Worm (Caenorhabditis elegans) whole organism, L2 larva: ENCODE data around the gene C03E10.1.
A peak's percentile ranks its signal among the peaks of the same experiment; 100 is the strongest.

ENCODE experiments used
- C34F6.9 ChIP-seq: fragments of 150-350 bp; optimal IDR thresholded peaks from 2 replicates; lab custom pipeline; 2014; ENCODE audit warnings: missing biosample characterization, missing genetic modification characterization
- F13H6.1 ChIP-seq: sonication (generic microtip); optimal IDR thresholded peaks from 2 replicates; lab custom pipeline; 2016; ENCODE audit warnings: missing genetic modification characterization, missing compliant biosample characterization
- R02D3.7 ChIP-seq: fragments of 150-350 bp; optimal IDR thresholded peaks from 2 replicates; lab custom pipeline; 2014; ENCODE audit warnings: missing biosample characterization, missing genetic modification characterization
- Y55F3AM.14 ChIP-seq: fragments of 200-800 bp; sonication (Bioruptor generic); optimal IDR thresholded peaks from 2 replicates; lab custom pipeline; 2018; ENCODE audit warnings: mild to moderate bottlenecking, missing genetic modification characterization, missing compliant biosample characterization
- ZK546.5 ChIP-seq: sonication (generic microtip); optimal IDR thresholded peaks from 2 replicates; lab custom pipeline; 2017; ENCODE audit warnings: missing biosample characterization, missing genetic modification characterization
- alr-1 ChIP-seq: fragments of 150-350 bp; optimal IDR thresholded peaks from 2 replicates; lab custom pipeline; 2014; ENCODE audit warnings: missing biosample characterization, missing genetic modification characterization
- aly-2 ChIP-seq: fragments of 150-350 bp; optimal IDR thresholded peaks from 2 replicates; lab custom pipeline; 2014; ENCODE audit warnings: missing biosample characterization, missing genetic modification characterization
- ama-1 ChIP-seq: fragments of 150-350 bp; optimal IDR thresholded peaks from 2 replicates; lab custom pipeline; 2018; ENCODE audit warnings: inconsistent platforms
- blmp-1 ChIP-seq: sonication (generic microtip); optimal IDR thresholded peaks from 2 replicates; lab custom pipeline; 2017; ENCODE audit warnings: missing genetic modification characterization, mild to moderate bottlenecking, missing compliant biosample characterization, antibody characterized with exemption, moderate library complexity; ENCODE audit not compliant: insufficient read depth
- ceh-16 ChIP-seq: fragments of 150-350 bp; optimal IDR thresholded peaks from 2 replicates; lab custom pipeline; 2014; ENCODE audit warnings: missing biosample characterization, missing genetic modification characterization
- ceh-82 ChIP-seq: fragments of 150-350 bp; optimal IDR thresholded peaks from 2 replicates; lab custom pipeline; 2014; ENCODE audit warnings: missing biosample characterization, missing genetic modification characterization
- crh-2 ChIP-seq: sonication (generic microtip); optimal IDR thresholded peaks from 2 replicates; lab custom pipeline; 2017; ENCODE audit warnings: missing biosample characterization, missing genetic modification characterization
- dmd-4 ChIP-seq: sonication (generic microtip); optimal IDR thresholded peaks from 2 replicates; lab custom pipeline; 2017; ENCODE audit warnings: missing biosample characterization, missing genetic modification characterization
- egl-27 ChIP-seq: sonication (generic microtip); optimal IDR thresholded peaks from 3 replicates; lab custom pipeline; 2017; ENCODE audit warnings: missing biosample characterization, missing genetic modification reagents, missing genetic modification characterization
- elt-3 ChIP-seq: sonication (generic microtip); optimal IDR thresholded peaks from 2 replicates; lab custom pipeline; 2017; ENCODE audit warnings: missing biosample characterization, missing genetic modification characterization
- fos-1 ChIP-seq: fragments of 150-350 bp; optimal IDR thresholded peaks from 2 replicates; lab custom pipeline; 2014; ENCODE audit warnings: missing biosample characterization, missing genetic modification characterization
- gmeb-1 ChIP-seq: fragments of 150-350 bp; optimal IDR thresholded peaks from 2 replicates; lab custom pipeline; 2014; ENCODE audit warnings: missing biosample characterization, missing genetic modification characterization
- lin-11 ChIP-seq: fragments of 150-350 bp; sonication (generic microtip); optimal IDR thresholded peaks from 2 replicates; lab custom pipeline; 2014; ENCODE audit warnings: missing biosample characterization, missing genetic modification characterization, inconsistent platforms, mixed read lengths
- lin-13 ChIP-seq: fragments of 150-350 bp; optimal IDR thresholded peaks from 2 replicates; lab custom pipeline; 2014; ENCODE audit warnings: missing biosample characterization, missing genetic modification reagents, missing genetic modification characterization
- lin-39 ChIP-seq: fragments of 150-350 bp; optimal IDR thresholded peaks from 2 replicates; lab custom pipeline; 2014; ENCODE audit warnings: missing biosample characterization, missing genetic modification reagents, missing genetic modification characterization
- lsy-2 ChIP-seq, 2 experiments: fragments of 150-350 bp in 1 of 2; sonication (generic microtip) in 1 of 2; optimal IDR thresholded peaks; 2 replicates each; lab custom pipeline; 2014 to 2017; ENCODE audit warnings: missing biosample characterization in 2 of 2, missing genetic modification characterization in 2 of 2
- mab-5 ChIP-seq: fragments of 150-350 bp; optimal IDR thresholded peaks from 2 replicates; lab custom pipeline; 2014; ENCODE audit warnings: missing biosample characterization, missing genetic modification characterization
- mbf-1 ChIP-seq: sonication (generic microtip); optimal IDR thresholded peaks from 2 replicates; lab custom pipeline; 2017; ENCODE audit warnings: missing biosample characterization, missing genetic modification characterization
- mdl-1 ChIP-seq, 2 experiments: fragments of 150-350 bp in 1 of 2; sonication (generic microtip) in 1 of 2; optimal IDR thresholded peaks; 2 replicates each; lab custom pipeline; 2017; ENCODE audit warnings: missing biosample characterization in 2 of 2, missing genetic modification characterization in 2 of 2
- nhr-10 ChIP-seq: sonication (generic microtip); optimal IDR thresholded peaks from 2 replicates; lab custom pipeline; 2017; ENCODE audit warnings: missing biosample characterization, missing genetic modification characterization
- nhr-12 ChIP-seq: fragments of 150-350 bp; optimal IDR thresholded peaks from 2 replicates; lab custom pipeline; 2014; ENCODE audit warnings: missing biosample characterization, missing genetic modification characterization
- nhr-129 ChIP-seq: fragments of 150-350 bp; optimal IDR thresholded peaks from 2 replicates; lab custom pipeline; 2014; ENCODE audit warnings: missing biosample characterization, missing genetic modification characterization
- nhr-21 ChIP-seq: fragments of 150-350 bp; optimal IDR thresholded peaks from 2 replicates; lab custom pipeline; 2014; ENCODE audit warnings: missing biosample characterization, missing genetic modification characterization
- nhr-237 ChIP-seq: fragments of 150-350 bp; optimal IDR thresholded peaks from 2 replicates; lab custom pipeline; 2014; ENCODE audit warnings: missing biosample characterization, missing genetic modification characterization
- nhr-25 ChIP-seq: fragments of 150-350 bp; sonication (generic microtip); optimal IDR thresholded peaks from 3 replicates; lab custom pipeline; 2014; ENCODE audit warnings: missing biosample characterization, missing genetic modification characterization
- nhr-6 ChIP-seq: fragments of 150-350 bp; optimal IDR thresholded peaks from 2 replicates; lab custom pipeline; 2014; ENCODE audit warnings: missing biosample characterization, missing genetic modification characterization
- peb-1 ChIP-seq: fragments of 150-350 bp; optimal IDR thresholded peaks from 2 replicates; lab custom pipeline; 2014; ENCODE audit warnings: missing biosample characterization, missing genetic modification characterization
- sem-4 ChIP-seq: fragments of 150-350 bp; optimal IDR thresholded peaks from 2 replicates; lab custom pipeline; 2014; ENCODE audit warnings: missing biosample characterization, missing genetic modification reagents, missing genetic modification characterization
- skn-1 ChIP-seq: sonication (generic microtip); optimal IDR thresholded peaks from 2 replicates; lab custom pipeline; 2017; ENCODE audit warnings: missing biosample characterization, missing genetic modification characterization
- sma-3 ChIP-seq: sonication (generic microtip); optimal IDR thresholded peaks from 2 replicates; lab custom pipeline; 2016; ENCODE audit warnings: missing genetic modification reagents, missing genetic modification characterization, missing compliant biosample characterization
- sma-9 ChIP-seq, 2 experiments: fragments of 150-350 bp in 1 of 2; sonication (generic microtip) in 1 of 2; optimal IDR thresholded peaks; 2 replicates each; lab custom pipeline; 2014 to 2016; ENCODE audit warnings: missing genetic modification characterization in 2 of 2, mild to moderate bottlenecking in 1 of 2, missing biosample characterization in 1 of 2, missing compliant biosample characterization in 1 of 2, missing genetic modification reagents in 1 of 2, moderate library complexity in 1 of 2
- snpc-4 ChIP-seq: fragments of 150-350 bp; optimal IDR thresholded peaks from 2 replicates; lab custom pipeline; 2014; ENCODE audit warnings: missing biosample characterization, missing genetic modification characterization
- unc-39 ChIP-seq: fragments of 150-350 bp; optimal IDR thresholded peaks from 2 replicates; lab custom pipeline; 2014; ENCODE audit warnings: missing biosample characterization, missing genetic modification characterization
- unc-55 ChIP-seq: fragments of 150-350 bp; sonication (generic microtip); optimal IDR thresholded peaks from 3 replicates; lab custom pipeline; 2014; ENCODE audit warnings: missing biosample characterization, missing genetic modification reagents, missing genetic modification characterization
- unc-62 ChIP-seq: fragments of 150-350 bp; optimal IDR thresholded peaks from 2 replicates; lab custom pipeline; 2014; ENCODE audit warnings: missing biosample characterization, missing genetic modification reagents, missing genetic modification characterization
- zag-1 ChIP-seq: fragments of 150-350 bp; optimal IDR thresholded peaks from 2 replicates; lab custom pipeline; 2014; ENCODE audit warnings: missing biosample characterization, missing genetic modification characterization
- ztf-1 ChIP-seq: fragments of 200-800 bp; sonication (Bioruptor generic); conservative IDR thresholded peaks from 2 replicates; pipeline ENCODE4 v1.3.6; 2022; ENCODE audit warnings: missing genetic modification characterization, missing compliant biosample characterization

Gene C03E10.1

ce11 chrV:11308346-11308745, 17.4 kb downstream of the C03E10.1 start, which contains the start of gene snf-11:
snf-11 (minus strand) TSS chrV:11308446.
- no peak for TF ChIP-seq crh-2
- no peak for TF ChIP-seq R02D3.7 (tag; lab: Kevin White, UChicago)
- TF ChIP-seq mbf-1 = no peak
- no peak for TF ChIP-seq ceh-16 (tag; lab: Kevin White, UChicago)
- no peak for TF ChIP-seq alr-1 (tag; lab: Kevin White, UChicago)

- TF ChIP-seq zag-1 (tag; lab: Kevin White, UChicago) = peak; percentile 12
- TF ChIP-seq sma-9 (GFP tag; optimal IDR thresholded peaks at IDR 0.05; lab: Kevin White, UChicago) = peak; percentile 76
- no peak for TF ChIP-seq sma-9 (tag; optimal IDR thresholded peaks at IDR 0.05; lab: Kevin White, UChicago)
- peak; percentile 56 for TF ChIP-seq nhr-129
- no peak for TF ChIP-seq lin-39
- TF ChIP-seq lin-13 (GFP tag; lab: Kevin White, UChicago) = no peak
- no peak for TF ChIP-seq fos-1 (tag; lab: Kevin White, UChicago)
- TF ChIP-seq lsy-2 (tag; optimal IDR thresholded peaks at IDR 0.05; lab: Kevin White, UChicago) = peak in 1 of 2 experiments; percentile 22
- TF ChIP-seq F13H6.1 = peak; percentile 80
- TF ChIP-seq nhr-25 (tag; lab: Kevin White, UChicago) = no peak
- TF ChIP-seq C34F6.9 (tag; lab: Kevin White, UChicago) = peak; percentile 18
Observed at ce11 chrV:11308915-11309314, 17.9 kb downstream of the C03E10.1 start.

- TF ChIP-seq ZK546.5 (tag; lab: Kevin White, UChicago) (no peak), skn-1 (tag; lab: Kevin White, UChicago) (no peak), nhr-21 (tag; lab: Kevin White, UChicago) (no peak), mab-5 (no peak), nhr-12 (tag; lab: Kevin White, UChicago) (no peak), sem-4 (no peak), nhr-237 (tag; lab: Kevin White, UChicago) (no peak), snpc-4 (no peak), mbf-1 (no peak), sma-9 (GFP tag; optimal IDR thresholded peaks at IDR 0.05; lab: Kevin White, UChicago) (peak; percentile 32), sma-9 (tag; optimal IDR thresholded peaks at IDR 0.05; lab: Kevin White, UChicago) (no peak), ceh-82 (tag; lab: Kevin White, UChicago) (no peak), Y55F3AM.14 (GFP tag; lab: Kevin White, UChicago) (no peak), nhr-129 (no peak), elt-3 (tag; lab: Kevin White, UChicago) (no peak), egl-27 (tag; lab: Kevin White, UChicago) (no peak), lin-11 (tag; lab: Kevin White, UChicago) (no peak), nhr-25 (tag; lab: Kevin White, UChicago) (peak; percentile 55), crh-2 (peak; percentile 36), unc-39 (tag; lab: Kevin White, UChicago) (no peak), nhr-10 (tag; lab: Kevin White, UChicago) (no peak), unc-55 (GFP tag; lab: Kevin White, UChicago) (no peak), ztf-1 (GFP tag; lab: Robert Waterston, UW) (no peak), alr-1 (tag; lab: Kevin White, UChicago) (no peak), nhr-6 (tag; lab: Kevin White, UChicago) (no peak), ceh-16 (tag; lab: Kevin White, UChicago) (no peak), sma-3 (GFP tag; lab: Kevin White, UChicago) (peak; percentile 61), ama-1 (lab: Kevin White, UChicago) (no peak), gmeb-1 (no peak), mdl-1 (tag; optimal IDR thresholded peaks at IDR 0.05; lab: Kevin White, UChicago) (no peak), peb-1 (tag; lab: Kevin White, UChicago) (no peak), fos-1 (tag; lab: Kevin White, UChicago) (peak; percentile 97), lin-39 (no peak), lin-13 (GFP tag; lab: Kevin White, UChicago) (no peak), unc-62 (GFP tag; lab: Kevin White, UChicago) (no peak), blmp-1 (tag; lab: Kevin White, UChicago) (peak; percentile 55), aly-2 (tag; lab: Kevin White, UChicago) (no peak), dmd-4 (tag; lab: Kevin White, UChicago) (no peak)
Observed at ce11 chrV:11311013-11311472, 20.1 kb downstream of the C03E10.1 start, which contains the start of gene T03F7.7. T03F7.7 (plus strand) TSS chrV:11311422.
